Fruit fly (Drosophila melanogaster) whole organism, embryonic: Measurements from ENCODE around the gene SmE.
A peak's percentile ranks its signal among the peaks of the same experiment; 100 is the strongest.

ENCODE experiments used
- CG10274 ChIP-seq: fragments of 200-800 bp; sonication (Bioruptor generic); optimal IDR thresholded peaks from 3 replicates; lab custom pipeline; 2017; ENCODE audit warnings: missing biosample characterization, mild to moderate bottlenecking, missing genetic modification characterization
- CG10366 ChIP-seq: fragments of 200-800 bp; sonication (Bioruptor generic); IDR thresholded peaks from 2 replicates; pipeline ENCODE4 v1.3.6; 2022; ENCODE audit warnings: missing biosample characterization, missing genetic modification characterization
- CG11398 ChIP-seq: fragments of 200-800 bp; sonication (Bioruptor generic); optimal IDR thresholded peaks from 2 replicates; lab custom pipeline; 2016; ENCODE audit warnings: missing biosample characterization, missing genetic modification characterization
- CG13296 ChIP-seq: fragments of 200-800 bp; sonication (Bioruptor generic); optimal IDR thresholded peaks from 3 replicates; lab custom pipeline; 2018; ENCODE audit warnings: missing biosample characterization, mild to moderate bottlenecking, missing genetic modification characterization
- CG13775 ChIP-seq: fragments of 200-800 bp; sonication (Bioruptor generic); optimal IDR thresholded peaks from 3 replicates; lab custom pipeline; 2017; ENCODE audit warnings: missing biosample characterization, mild to moderate bottlenecking, missing genetic modification characterization
- CG14710 ChIP-seq: fragments of 200-800 bp; sonication (Bioruptor generic); optimal IDR thresholded peaks from 3 replicates; lab custom pipeline; 2019; ENCODE audit warnings: missing biosample characterization, mild to moderate bottlenecking, missing genetic modification characterization, moderate library complexity
- CG15514 ChIP-seq: fragments of 200-800 bp; sonication (Bioruptor generic); optimal IDR thresholded peaks from 3 replicates; lab custom pipeline; 2017; ENCODE audit warnings: missing biosample characterization, missing genetic modification characterization, mild to moderate bottlenecking, moderate library complexity, missing genetic modification reagents
- CG1603 ChIP-seq: fragments of 200-800 bp; sonication (Bioruptor generic); optimal IDR thresholded peaks from 2 replicates; lab custom pipeline; 2019; ENCODE audit warnings: missing biosample characterization, mild to moderate bottlenecking, missing genetic modification characterization, moderate library complexity
- CG17568 ChIP-seq: fragments of 200-800 bp; sonication (Bioruptor generic); optimal IDR thresholded peaks from 2 replicates; lab custom pipeline; 2018; ENCODE audit warnings: missing biosample characterization, mild to moderate bottlenecking, missing genetic modification characterization, moderate library complexity
- CG18011 ChIP-seq: fragments of 200-800 bp; sonication (Bioruptor generic); optimal IDR thresholded peaks from 2 replicates; lab custom pipeline; 2017; ENCODE audit warnings: missing biosample characterization, missing genetic modification characterization, mild to moderate bottlenecking, moderate library complexity, missing genotype
- CG43689 ChIP-seq: fragments of 200-800 bp; sonication (Bioruptor generic); IDR thresholded peaks from 2 replicates; pipeline ENCODE4 v1.3.6; 2022; ENCODE audit warnings: missing biosample characterization, missing genetic modification characterization
- CG5180 ChIP-seq: fragments of 200-800 bp; sonication (Bioruptor generic); optimal IDR thresholded peaks from 3 replicates; lab custom pipeline; 2017; ENCODE audit warnings: missing biosample characterization, missing genetic modification characterization, mild to moderate bottlenecking, moderate library complexity, missing genetic modification reagents
- CG6683 ChIP-seq: fragments of 200-800 bp; sonication (Bioruptor generic); optimal IDR thresholded peaks from 2 replicates; lab custom pipeline; 2017; ENCODE audit warnings: missing biosample characterization, mild to moderate bottlenecking, missing genetic modification characterization, missing genetic modification reagents
- CG7271 ChIP-seq: fragments of 200-800 bp; sonication (Bioruptor generic); optimal IDR thresholded peaks from 2 replicates; lab custom pipeline; 2018; ENCODE audit warnings: missing biosample characterization, mild to moderate bottlenecking, missing genetic modification characterization, moderate library complexity
- CG7928 ChIP-seq: fragments of 200-800 bp; sonication (Bioruptor generic); optimal IDR thresholded peaks from 2 replicates; lab custom pipeline; 2017; ENCODE audit warnings: missing biosample characterization, mild to moderate bottlenecking, missing genetic modification characterization
- CG8765 ChIP-seq: fragments of 200-800 bp; sonication (Bioruptor generic); IDR thresholded peaks from 2 replicates; pipeline ENCODE4 v1.3.6; 2022; ENCODE audit warnings: missing biosample characterization, missing genetic modification characterization
- CG8944 ChIP-seq: fragments of 200-800 bp; sonication (Bioruptor generic); optimal IDR thresholded peaks from 3 replicates; lab custom pipeline; 2016; ENCODE audit warnings: missing biosample characterization, missing genetic modification characterization
- CG9797 ChIP-seq: fragments of 200-800 bp; sonication (Bioruptor generic); optimal IDR thresholded peaks from 3 replicates; lab custom pipeline; 2018; ENCODE audit warnings: missing biosample characterization, mild to moderate bottlenecking, missing genetic modification characterization
- CG9932 ChIP-seq: fragments of 200-800 bp; sonication (Bioruptor generic); IDR thresholded peaks from 2 replicates; pipeline ENCODE4 v1.3.6; 2022; ENCODE audit warnings: missing biosample characterization, missing genetic modification characterization
- Chrac-16 ChIP-seq: fragments of 200-800 bp; sonication (Bioruptor generic); optimal IDR thresholded peaks from 3 replicates; lab custom pipeline; 2016; ENCODE audit warnings: missing biosample characterization, missing genetic modification characterization
- CrebB ChIP-seq: fragments of 200-800 bp; sonication (Bioruptor generic); optimal IDR thresholded peaks from 3 replicates; lab custom pipeline; 2018; ENCODE audit warnings: missing biosample characterization, mild to moderate bottlenecking, missing genetic modification characterization
- D19B ChIP-seq: fragments of 200-800 bp; sonication (Bioruptor generic); optimal IDR thresholded peaks from 2 replicates; lab custom pipeline; 2017; ENCODE audit warnings: missing biosample characterization, mild to moderate bottlenecking, missing genetic modification characterization
- E2f1 ChIP-seq: fragments of 200-800 bp; sonication (Bioruptor generic); IDR thresholded peaks from 2 replicates; pipeline ENCODE4 v1.3.6; 2022; ENCODE audit warnings: missing biosample characterization, missing genetic modification characterization
- Elba2 ChIP-seq: fragments of 200-800 bp; sonication (Bioruptor generic); optimal IDR thresholded peaks from 3 replicates; lab custom pipeline; 2016; ENCODE audit warnings: missing biosample characterization, missing genetic modification characterization
- Ets65A ChIP-seq: fragments of 200-800 bp; sonication (Bioruptor generic); peaks from one replicate; lab custom pipeline; 2016; ENCODE audit warnings: missing biosample characterization, missing genetic modification characterization
- H15 ChIP-seq: fragments of 200-800 bp; sonication (Bioruptor generic); IDR thresholded peaks from 3 replicates; pipeline ENCODE4 v1.3.6; 2022; ENCODE audit warnings: missing biosample characterization, missing genetic modification characterization
- HLH54F ChIP-seq: fragments of 200-800 bp; sonication (Bioruptor generic); optimal IDR thresholded peaks from 3 replicates; lab custom pipeline; 2016; ENCODE audit warnings: missing biosample characterization, missing genetic modification characterization
- Hmr ChIP-seq: fragments of 200-800 bp; sonication (Bioruptor generic); optimal IDR thresholded peaks from 3 replicates; lab custom pipeline; 2017; ENCODE audit warnings: mild to moderate bottlenecking, missing biosample characterization, missing genetic modification reagents, missing genetic modification characterization
- Hr51 ChIP-seq, 2 experiments: fragments of 200-800 bp; sonication (Bioruptor generic); optimal IDR thresholded peaks; 2 replicates in 1 of 2; 3 replicates in 1 of 2; lab custom pipeline; 2016 to 2018; ENCODE audit warnings: missing biosample characterization in 2 of 2, missing genetic modification characterization in 2 of 2, mild to moderate bottlenecking in 1 of 2, moderate library complexity in 1 of 2
- Mes4 ChIP-seq: fragments of 200-800 bp; sonication (Bioruptor generic); optimal IDR thresholded peaks from 2 replicates; lab custom pipeline; 2016; ENCODE audit warnings: missing biosample characterization, missing genetic modification characterization
- Ravus ChIP-seq: fragments of 200-800 bp; sonication (Bioruptor generic); IDR thresholded peaks from 2 replicates; pipeline ENCODE4 v1.3.6; 2022; ENCODE audit warnings: missing biosample characterization, missing genetic modification characterization
- Stat92E ChIP-seq, 3 experiments: fragments of >200 bp in 2 of 3; fragments of 200-800 bp in 1 of 3; sonication (Bioruptor generic) in 1 of 3; optimal IDR thresholded peaks; 2 replicates each; lab custom pipeline; 2017 to 2019; ENCODE audit warnings: missing biosample characterization in 3 of 3, missing genetic modification characterization in 3 of 3, mild to moderate bottlenecking in 1 of 3, moderate library complexity in 1 of 3
- ac ChIP-seq: fragments of 200-800 bp; sonication (Bioruptor generic); optimal IDR thresholded peaks from 3 replicates; lab custom pipeline; 2017; ENCODE audit warnings: missing biosample characterization, mild to moderate bottlenecking, missing genetic modification characterization
- caup ChIP-seq: fragments of 200-800 bp; sonication (Bioruptor generic); optimal IDR thresholded peaks from 3 replicates; lab custom pipeline; 2017; ENCODE audit warnings: missing biosample characterization, mild to moderate bottlenecking, missing genetic modification characterization, moderate library complexity; ENCODE audit not compliant: severe bottlenecking
- eyg ChIP-seq: fragments of 200-800 bp; sonication (Bioruptor generic); optimal IDR thresholded peaks from 3 replicates; lab custom pipeline; 2016; ENCODE audit warnings: missing biosample characterization, missing genetic modification characterization
- fru ChIP-seq: fragments of >200 bp; optimal IDR thresholded peaks from 2 replicates; lab custom pipeline; 2017
- gem ChIP-seq: fragments of 200-800 bp; sonication (Bioruptor generic); optimal IDR thresholded peaks from 2 replicates; lab custom pipeline; 2019; ENCODE audit warnings: missing biosample characterization, mild to moderate bottlenecking, missing genetic modification characterization, moderate library complexity
- h ChIP-seq: fragments of >200 bp; optimal IDR thresholded peaks from 2 replicates; lab custom pipeline; 2017
- jing ChIP-seq: fragments of 200-800 bp; sonication (Bioruptor generic); optimal IDR thresholded peaks from 2 replicates; lab custom pipeline; 2018; ENCODE audit warnings: missing biosample characterization, mild to moderate bottlenecking, missing genetic modification characterization
- knrl ChIP-seq: fragments of 200-800 bp; sonication (Bioruptor generic); IDR thresholded peaks from 3 replicates; pipeline ENCODE4 v1.3.6; 2022; ENCODE audit warnings: missing biosample characterization, missing genetic modification characterization; ENCODE audit not compliant: partially characterized antibody
- mirr ChIP-seq: fragments of 200-800 bp; sonication (Bioruptor generic); optimal IDR thresholded peaks from 3 replicates; lab custom pipeline; 2018; ENCODE audit warnings: missing biosample characterization, mild to moderate bottlenecking, missing genetic modification characterization
- nerfin-1 ChIP-seq: fragments of 200-800 bp; sonication (Bioruptor generic); optimal IDR thresholded peaks from 3 replicates; lab custom pipeline; 2019; ENCODE audit warnings: missing biosample characterization, mild to moderate bottlenecking, missing genetic modification characterization, moderate library complexity
- prd ChIP-seq, 3 experiments: fragments of >200 bp in 2 of 3; fragments of 200-800 bp in 1 of 3; sonication (Bioruptor generic) in 1 of 3; optimal IDR thresholded peaks in 2 of 3; IDR thresholded peaks in 1 of 3; 2 replicates in 2 of 3; 3 replicates in 1 of 3; pipeline versions ENCODE4 v1.3.6 to Lab custom; 2017 to 2022; ENCODE audit warnings: missing biosample characterization in 1 of 3, missing genetic modification characterization in 1 of 3
- salm ChIP-seq: fragments of 200-800 bp; sonication (Bioruptor generic); optimal IDR thresholded peaks from 2 replicates; lab custom pipeline; 2018; ENCODE audit warnings: missing biosample characterization, mild to moderate bottlenecking, missing genetic modification characterization
- so ChIP-seq: fragments of 200-800 bp; sonication (Bioruptor generic); IDR thresholded peaks from 3 replicates; pipeline ENCODE4 v1.3.6; 2022; ENCODE audit warnings: missing biosample characterization, missing genetic modification characterization
- sr ChIP-seq: fragments of 200-800 bp; sonication (Bioruptor generic); IDR thresholded peaks from 3 replicates; pipeline ENCODE4 v1.3.6; 2022; ENCODE audit warnings: missing biosample characterization, missing genetic modification characterization
- stc ChIP-seq: fragments of 200-800 bp; sonication (Bioruptor generic); IDR thresholded peaks from 2 replicates; pipeline ENCODE4 v1.3.6; 2022; ENCODE audit warnings: missing biosample characterization, missing genetic modification characterization
- tgo ChIP-seq: fragments of 200-800 bp; sonication (Bioruptor generic); IDR thresholded peaks from 3 replicates; pipeline ENCODE4 v1.3.6; 2022; ENCODE audit warnings: missing biosample characterization, missing genetic modification characterization
- tll ChIP-seq, 2 experiments: fragments of 200-800 bp in 1 of 2; fragments of >200 bp in 1 of 2; sonication (Bioruptor generic) in 1 of 2; optimal IDR thresholded peaks; 2 replicates each; lab custom pipeline; 2017 to 2019; ENCODE audit warnings: missing biosample characterization in 2 of 2, missing genetic modification characterization in 2 of 2, mild to moderate bottlenecking in 1 of 2, moderate library complexity in 1 of 2
- yki ChIP-seq: fragments of >200 bp; optimal IDR thresholded peaks from 3 replicates; lab custom pipeline; 2018

Gene SmE

DNA sequence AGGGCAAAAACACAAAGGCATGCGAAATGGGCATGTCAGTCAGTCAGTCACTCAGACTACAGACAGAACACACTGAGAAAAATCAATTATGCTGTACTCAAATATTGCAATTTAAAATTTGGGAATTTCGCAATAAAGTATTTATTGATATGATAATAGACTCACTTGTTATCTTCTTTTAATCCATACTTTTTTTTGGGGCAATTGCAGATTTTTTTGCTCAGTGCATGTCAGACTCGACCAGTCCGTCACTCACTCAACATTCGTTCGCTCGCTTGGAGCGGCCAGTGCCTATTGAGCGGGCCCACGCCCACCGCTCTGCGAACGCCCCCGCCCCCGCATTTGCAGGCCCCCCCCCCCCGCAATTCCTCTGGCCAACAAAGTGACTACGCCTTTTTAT is 31.1 kb upstream of the SmE start (continued):
- TF ChIP-seq CG1603 (tag; lab: Kevin White, UChicago) (peak; percentile 88), nerfin-1 (tag; lab: Kevin White, UChicago) (no peak), Ets65A (GFP tag; lab: Kevin White, UChicago) (peak; percentile 36), CG10366 (GFP tag; lab: Robert Waterston, UW) (peak; percentile 82), CG7928 (GFP tag; lab: Kevin White, UChicago) (no peak), HLH54F (peak; percentile 38), prd (optimal IDR thresholded peaks at IDR 0.05; lab: Kevin White, UChicago) (no peak), prd (GFP tag; IDR thresholded peaks at IDR 0.05; lab: Robert Waterston, UW) (peak; percentile 75), knrl (GFP tag; lab: Robert Waterston, UW) (no peak), ac (GFP tag; lab: Kevin White, UChicago) (no peak), CG11398 (GFP tag; lab: Kevin White, UChicago) (peak; percentile 12), stc (GFP tag; lab: Robert Waterston, UW) (peak; percentile 64), D19B (GFP tag; lab: Kevin White, UChicago) (no peak), CrebB (tag; lab: Kevin White, UChicago) (peak; percentile 17), salm (tag; lab: Kevin White, UChicago) (peak; percentile 45), E2f1 (peak; percentile 59), CG8765 (no peak), Mes4 (GFP tag; lab: Kevin White, UChicago) (peak; percentile 5), so (GFP tag; lab: Robert Waterston, UW) (peak; percentile 61; the same call in 1 of the 3 replicates), CG14710 (tag; lab: Kevin White, UChicago) (no peak), CG13775 (peak; percentile 62), tll (GFP tag; optimal IDR thresholded peaks at IDR 0.05; lab: Kevin White, UChicago) (no peak), CG8944 (peak; percentile 50), CG13296 (GFP tag; lab: Kevin White, UChicago) (peak; percentile 19), h (lab: Kevin White, UChicago) (no peak), gem (tag; lab: Kevin White, UChicago) (peak; percentile 84), Chrac-16 (GFP tag; lab: Kevin White, UChicago) (peak; percentile 63), CG17568 (GFP tag; lab: Kevin White, UChicago) (peak; percentile 34), CG9797 (GFP tag; lab: Kevin White, UChicago) (no peak), CG5180 (no peak), Hmr (peak; percentile 81), CG18011 (GFP tag; lab: Kevin White, UChicago) (peak; percentile 36), CG43689 (GFP tag; lab: Robert Waterston, UW) (peak; percentile 52), mirr (GFP tag; lab: Kevin White, UChicago) (no peak), eyg (no peak), Stat92E (GFP tag; optimal IDR thresholded peaks at IDR 0.05; lab: Kevin White, UChicago) (no peak), CG15514 (GFP tag; lab: Kevin White, UChicago) (peak; percentile 2), fru (no peak), caup (GFP tag; lab: Kevin White, UChicago) (peak; percentile 68), CG9932 (peak; percentile 67), H15 (0 out of 3 replicates have a peak, but pooled peaks have one; percentile 51), sr (GFP tag; lab: Robert Waterston, UW) (peak; percentile 93), Elba2 (GFP tag; lab: Kevin White, UChicago) (no peak), Hr51 (GFP tag; optimal IDR thresholded peaks at IDR 0.05; lab: Kevin White, UChicago) (peak in 1 of 2 experiments; percentile 80), CG10274 (GFP tag; lab: Kevin White, UChicago) (no peak), CG6683 (GFP tag; lab: Kevin White, UChicago) (no peak), Ravus (GFP tag; lab: Robert Waterston, UW) (no peak), tgo (peak; percentile 81), yki (lab: Kevin White, UChicago) (no peak), CG7271 (no peak), jing (GFP tag; lab: Kevin White, UChicago) (peak; percentile 51)
